Fruit fly (Drosophila melanogaster): ENCODE data around the gene CG10510.

dm6 chr3L:21202029-21202776, 7.7 kb downstream of the CG10510 start:
- TF ChIP-seq Abd-B (GFP tag; optimal IDR thresholded peaks at IDR 0.05) (no peak), sv (GFP tag; optimal IDR thresholded peaks at IDR 0.05) (no peak), tai (GFP tag; optimal IDR thresholded peaks at IDR 0.05) (no peak), Hr83 (GFP tag; optimal IDR thresholded peaks at IDR 0.05; ENCODE audit: poor library complexity, severe bottlenecking) (no peak), psq (GFP tag; optimal IDR thresholded peaks at IDR 0.05) (no peak)

Measured in whole organism, wandering third instar larva.